Worm (Caenorhabditis elegans) whole organism, early embryonic: Measurements from ENCODE around the gene R03D7.2.

Source experiments
- ama-1 ChIP-seq: fragments of 150-350 bp; optimal IDR thresholded peaks from 2 replicates; lab custom pipeline; 2014
- ceh-13 ChIP-seq: fragments of 200-800 bp; sonication (Bioruptor generic); optimal IDR thresholded peaks from 2 replicates; lab custom pipeline; 2018; ENCODE audit warnings: mild to moderate bottlenecking, missing genetic modification characterization, missing compliant biosample characterization
- flt-1 ChIP-seq: fragments of 200-800 bp; sonication (Bioruptor generic); IDR thresholded peaks from 2 replicates; pipeline ENCODE4 v1.3.6; 2022; ENCODE audit warnings: missing genetic modification characterization, missing compliant biosample characterization
- hnd-1 ChIP-seq: sonication (generic microtip); optimal IDR thresholded peaks from 2 replicates; lab custom pipeline; 2016; ENCODE audit warnings: missing genetic modification characterization, missing compliant biosample characterization

ce11 chrII:10948236-10949025 is 13.4 kb upstream of the R03D7.2 start:
- TF ChIP-seq ama-1 (lab: Kevin White, UChicago) = no peak
- no peak for TF ChIP-seq flt-1
- TF ChIP-seq ceh-13 (GFP tag; lab: Kevin White, UChicago) = no peak
- no peak for TF ChIP-seq hnd-1 (tag; lab: Kevin White, UChicago)
